Fruit fly (Drosophila melanogaster) whole organism, embryonic: ENCODE measurements around the gene Trf4-1.

Experiments
- BEAF-32 ChIP-seq: fragments of 200-800 bp; sonication (Bioruptor generic); optimal IDR thresholded peaks from 3 replicates; lab custom pipeline; 2017; ENCODE audit warnings: missing biosample characterization, missing genetic modification characterization, mild to moderate bottlenecking, moderate library complexity, missing genetic modification reagents
- CG10147 ChIP-seq: fragments of 200-800 bp; sonication (Bioruptor generic); optimal IDR thresholded peaks from 2 replicates; lab custom pipeline; 2019; ENCODE audit warnings: missing biosample characterization, mild to moderate bottlenecking, missing genetic modification characterization, moderate library complexity
- CG10431 ChIP-seq: fragments of 200-800 bp; sonication (Bioruptor generic); optimal IDR thresholded peaks from 3 replicates; lab custom pipeline; 2018; ENCODE audit warnings: missing biosample characterization, mild to moderate bottlenecking, missing genetic modification characterization
- CG10565 ChIP-seq: fragments of 200-800 bp; sonication (Bioruptor generic); optimal IDR thresholded peaks from 3 replicates; lab custom pipeline; 2016; ENCODE audit warnings: missing biosample characterization, mild to moderate bottlenecking, missing genetic modification characterization
- CG11398 ChIP-seq: fragments of 200-800 bp; sonication (Bioruptor generic); optimal IDR thresholded peaks from 2 replicates; lab custom pipeline; 2016; ENCODE audit warnings: missing biosample characterization, missing genetic modification characterization
- CG12942 ChIP-seq: fragments of 200-800 bp; sonication (Bioruptor generic); optimal IDR thresholded peaks from 3 replicates; lab custom pipeline; 2016; ENCODE audit warnings: missing biosample characterization, missing genetic modification characterization
- CG13123 ChIP-seq: fragments of 200-800 bp; sonication (Bioruptor generic); optimal IDR thresholded peaks from 2 replicates; lab custom pipeline; 2016; ENCODE audit warnings: missing biosample characterization, missing genetic modification characterization
- CG14667 ChIP-seq: fragments of 200-800 bp; sonication (Bioruptor generic); IDR thresholded peaks from 2 replicates; pipeline ENCODE4 v1.3.6; 2022; ENCODE audit warnings: missing biosample characterization, missing genetic modification characterization
- CG16779 ChIP-seq: fragments of 200-800 bp; sonication (Bioruptor generic); IDR thresholded peaks from 2 replicates; pipeline ENCODE4 v1.3.6; 2022; ENCODE audit warnings: missing biosample characterization, missing genetic modification characterization
- CG17328 ChIP-seq: fragments of 200-800 bp; sonication (Bioruptor generic); IDR thresholded peaks from 2 replicates; pipeline ENCODE4 v1.3.6; 2022; ENCODE audit warnings: missing biosample characterization, missing genetic modification characterization
- CG18476 ChIP-seq: fragments of 200-800 bp; sonication (Bioruptor generic); optimal IDR thresholded peaks from 2 replicates; lab custom pipeline; 2016; ENCODE audit warnings: missing biosample characterization, mild to moderate bottlenecking, missing genetic modification characterization
- CG31365 ChIP-seq: fragments of 200-800 bp; sonication (Bioruptor generic); optimal IDR thresholded peaks from 2 replicates; lab custom pipeline; 2018; ENCODE audit warnings: missing biosample characterization, mild to moderate bottlenecking, missing genetic modification characterization
- CG32767 ChIP-seq: fragments of 200-800 bp; sonication (Bioruptor generic); IDR thresholded peaks from 2 replicates; pipeline ENCODE4 v1.3.6; 2022; ENCODE audit warnings: missing biosample characterization, missing genetic modification characterization
- CG4707 ChIP-seq: fragments of 200-800 bp; sonication (Bioruptor generic); optimal IDR thresholded peaks from 2 replicates; lab custom pipeline; 2018; ENCODE audit warnings: missing biosample characterization, mild to moderate bottlenecking, missing genetic modification characterization, moderate library complexity
- CG4820 ChIP-seq: fragments of 200-800 bp; sonication (Bioruptor generic); optimal IDR thresholded peaks from 3 replicates; lab custom pipeline; 2016; ENCODE audit warnings: missing biosample characterization, missing genetic modification characterization
- CG6689 ChIP-seq: fragments of 200-800 bp; sonication (Bioruptor generic); IDR thresholded peaks from 2 replicates; pipeline ENCODE4 v1.3.6; 2022; ENCODE audit warnings: missing biosample characterization, missing genetic modification characterization
- CG7271 ChIP-seq: fragments of 200-800 bp; sonication (Bioruptor generic); optimal IDR thresholded peaks from 2 replicates; lab custom pipeline; 2018; ENCODE audit warnings: missing biosample characterization, mild to moderate bottlenecking, missing genetic modification characterization, moderate library complexity
- CG7372 ChIP-seq: fragments of 200-800 bp; sonication (Bioruptor generic); IDR thresholded peaks from 2 replicates; pipeline ENCODE4 v1.3.6; 2022; ENCODE audit warnings: missing biosample characterization, missing genetic modification characterization
- CG9437 ChIP-seq: fragments of 200-800 bp; sonication (Bioruptor generic); optimal IDR thresholded peaks from 2 replicates; lab custom pipeline; 2018; ENCODE audit warnings: missing biosample characterization, mild to moderate bottlenecking, missing genetic modification characterization
- CG9817 ChIP-seq: fragments of 200-800 bp; sonication (Bioruptor generic); optimal IDR thresholded peaks from 2 replicates; lab custom pipeline; 2018; ENCODE audit warnings: missing biosample characterization, mild to moderate bottlenecking, missing genetic modification characterization, moderate library complexity
- CTCF ChIP-seq: fragments of 200-800 bp; sonication (Bioruptor generic); optimal IDR thresholded peaks from 2 replicates; lab custom pipeline; 2017; ENCODE audit warnings: missing biosample characterization, mild to moderate bottlenecking, missing genetic modification characterization, moderate library complexity
- D19A ChIP-seq: fragments of 200-800 bp; optimal IDR thresholded peaks from 3 replicates; lab custom pipeline; 2019; ENCODE audit warnings: missing biosample characterization, mild to moderate bottlenecking, missing genetic modification characterization, moderate library complexity
- Fer3 ChIP-seq: fragments of 200-800 bp; sonication (Bioruptor generic); optimal IDR thresholded peaks from 2 replicates; lab custom pipeline; 2018; ENCODE audit warnings: missing biosample characterization, mild to moderate bottlenecking, missing genetic modification characterization, moderate library complexity
- HLH3B ChIP-seq: fragments of 200-800 bp; sonication (Bioruptor generic); IDR thresholded peaks from 2 replicates; pipeline ENCODE4 v1.3.6; 2022; ENCODE audit warnings: missing biosample characterization, missing genetic modification characterization
- HmgZ ChIP-seq: fragments of 200-800 bp; sonication (Bioruptor generic); optimal IDR thresholded peaks from 2 replicates; lab custom pipeline; 2018; ENCODE audit warnings: missing biosample characterization, mild to moderate bottlenecking, missing genetic modification characterization
- Kr ChIP-seq: fragments of 200-800 bp; sonication (Bioruptor generic); optimal IDR thresholded peaks from 2 replicates; lab custom pipeline; 2017; ENCODE audit warnings: missing biosample characterization, mild to moderate bottlenecking, missing genetic modification characterization
- Lim3 ChIP-seq: fragments of 200-800 bp; sonication (Bioruptor generic); IDR thresholded peaks from 2 replicates; pipeline ENCODE4 v1.3.6; 2022; ENCODE audit warnings: missing biosample characterization, missing genetic modification characterization
- MBD-R2 ChIP-seq: fragments of 200-800 bp; sonication (Bioruptor generic); IDR thresholded peaks from 2 replicates; pipeline ENCODE4 v1.3.6; 2022; ENCODE audit warnings: missing biosample characterization, missing genetic modification characterization
- MESR4 ChIP-seq: fragments of 200-800 bp; sonication (Bioruptor generic); optimal IDR thresholded peaks from 2 replicates; lab custom pipeline; 2018; ENCODE audit warnings: missing biosample characterization, mild to moderate bottlenecking, missing genetic modification characterization, moderate library complexity
- Max ChIP-seq: fragments of 200-800 bp; sonication (Bioruptor generic); optimal IDR thresholded peaks from 2 replicates; lab custom pipeline; 2016; ENCODE audit warnings: missing biosample characterization, mild to moderate bottlenecking, missing genetic modification characterization
- NK7.1 ChIP-seq: fragments of 200-800 bp; sonication (Bioruptor generic); optimal IDR thresholded peaks from 3 replicates; lab custom pipeline; 2016; ENCODE audit warnings: missing biosample characterization, missing genetic modification characterization
- Neu2 ChIP-seq: fragments of 200-800 bp; sonication (Bioruptor generic); optimal IDR thresholded peaks from 3 replicates; lab custom pipeline; 2016; ENCODE audit warnings: missing biosample characterization, missing genetic modification characterization, borderline replicate concordance
- Ravus ChIP-seq: fragments of 200-800 bp; sonication (Bioruptor generic); IDR thresholded peaks from 2 replicates; pipeline ENCODE4 v1.3.6; 2022; ENCODE audit warnings: missing biosample characterization, missing genetic modification characterization
- Sox102F ChIP-seq: fragments of 200-800 bp; sonication (Bioruptor generic); optimal IDR thresholded peaks from 2 replicates; lab custom pipeline; 2018; ENCODE audit warnings: missing biosample characterization, mild to moderate bottlenecking, missing genetic modification characterization, moderate library complexity
- Sry-β ChIP-seq: fragments of 200-800 bp; sonication (Bioruptor generic); optimal IDR thresholded peaks from 2 replicates; lab custom pipeline; 2018; ENCODE audit warnings: missing biosample characterization, mild to moderate bottlenecking, missing genetic modification characterization, moderate library complexity
- Sry-δ ChIP-seq: fragments of 200-800 bp; sonication (Bioruptor generic); optimal IDR thresholded peaks from 2 replicates; lab custom pipeline; 2016; ENCODE audit warnings: missing biosample characterization, missing genetic modification characterization
- aop ChIP-seq: fragments of 200-800 bp; sonication (Bioruptor generic); IDR thresholded peaks from 2 replicates; pipeline ENCODE4 v1.3.6; 2022; ENCODE audit warnings: missing biosample characterization, missing genetic modification characterization
- ase ChIP-seq: fragments of 200-800 bp; sonication (Bioruptor generic); IDR thresholded peaks from 3 replicates; pipeline ENCODE4 v1.3.6; 2022; ENCODE audit warnings: missing biosample characterization, missing genetic modification characterization
- bowl ChIP-seq: fragments of 200-800 bp; sonication (Bioruptor generic); IDR thresholded peaks from 2 replicates; pipeline ENCODE4 v1.3.6; 2022; ENCODE audit warnings: missing biosample characterization, missing genetic modification characterization
- cato ChIP-seq: fragments of 200-800 bp; sonication (Bioruptor generic); optimal IDR thresholded peaks from 2 replicates; lab custom pipeline; 2016; ENCODE audit warnings: missing biosample characterization, missing genetic modification characterization, borderline replicate concordance
- cg ChIP-seq: fragments of 200-800 bp; sonication (Bioruptor generic); optimal IDR thresholded peaks from 3 replicates; lab custom pipeline; 2019; ENCODE audit warnings: missing biosample characterization, mild to moderate bottlenecking, missing genetic modification characterization, moderate library complexity
- croc ChIP-seq: fragments of 200-800 bp; sonication (Bioruptor generic); conservative IDR thresholded peaks from 3 replicates; pipeline ENCODE4 v1.3.6; 2022; ENCODE audit warnings: missing biosample characterization, missing genetic modification characterization
- cwo ChIP-seq: fragments of 200-800 bp; sonication (Bioruptor generic); optimal IDR thresholded peaks from 3 replicates; lab custom pipeline; 2017; ENCODE audit warnings: missing biosample characterization, missing genetic modification characterization, mild to moderate bottlenecking, moderate library complexity, missing genetic modification reagents
- dysf ChIP-seq: fragments of 200-800 bp; sonication (Bioruptor generic); IDR thresholded peaks from 3 replicates; pipeline ENCODE4 v1.3.6; 2022; ENCODE audit warnings: missing biosample characterization, missing genetic modification characterization
- fd64A ChIP-seq: fragments of 200-800 bp; sonication (Bioruptor generic); optimal IDR thresholded peaks from 3 replicates; lab custom pipeline; 2018; ENCODE audit warnings: missing biosample characterization, mild to moderate bottlenecking, missing genetic modification characterization
- gt ChIP-seq: fragments of 200-800 bp; sonication (Bioruptor generic); IDR thresholded peaks from 2 replicates; pipeline ENCODE4 v1.3.6; 2022; ENCODE audit warnings: missing biosample characterization, missing genetic modification characterization
- jumu ChIP-seq: fragments of 200-800 bp; sonication (Bioruptor generic); optimal IDR thresholded peaks from 3 replicates; lab custom pipeline; 2016; ENCODE audit warnings: missing biosample characterization, missing genetic modification characterization
- nerfin-2 ChIP-seq: fragments of 200-800 bp; sonication (Bioruptor generic); IDR thresholded peaks from 2 replicates; pipeline ENCODE4 v1.3.6; 2022; ENCODE audit warnings: missing biosample characterization, missing genetic modification characterization; ENCODE audit not compliant: partially characterized antibody
- org-1 ChIP-seq: fragments of 200-800 bp; sonication (Bioruptor generic); optimal IDR thresholded peaks from 2 replicates; lab custom pipeline; 2017; ENCODE audit warnings: missing biosample characterization, missing genetic modification characterization
- seq ChIP-seq: fragments of 200-800 bp; sonication (Bioruptor generic); IDR thresholded peaks from 2 replicates; pipeline ENCODE4 v1.3.6; 2022; ENCODE audit warnings: missing biosample characterization, missing genetic modification characterization
- vfl ChIP-seq: fragments of 200-800 bp; sonication (Bioruptor generic); optimal IDR thresholded peaks from 2 replicates; lab custom pipeline; 2016; ENCODE audit warnings: missing biosample characterization, missing genetic modification characterization
- zen ChIP-seq: fragments of 200-800 bp; sonication (Bioruptor generic); optimal IDR thresholded peaks from 3 replicates; lab custom pipeline; 2018; ENCODE audit warnings: missing biosample characterization, mild to moderate bottlenecking, missing genetic modification characterization, moderate library complexity

The Trf4-1 gene

DNA sequence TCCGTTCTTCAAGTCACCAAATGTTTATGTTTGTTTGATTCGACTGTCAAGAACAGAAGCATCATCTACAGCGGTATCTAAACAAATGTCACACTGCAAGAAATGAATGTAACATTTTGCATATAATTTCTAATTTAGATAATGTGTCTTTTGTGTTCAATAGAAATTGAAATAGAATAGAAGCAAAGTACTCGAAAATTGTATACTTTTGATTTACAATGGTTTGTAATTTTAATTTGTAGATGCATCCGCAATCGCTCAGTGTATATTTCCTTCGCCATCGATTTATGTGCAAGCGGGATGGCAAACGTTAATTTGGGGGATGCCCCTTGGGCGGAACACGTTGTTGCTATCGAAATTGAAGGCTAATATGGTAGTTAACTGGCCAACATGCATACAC is 21.9 kb upstream of the Trf4-1 start (continued):
- TF ChIP-seq HmgZ (peak; percentile 18), CTCF (GFP tag; lab: Kevin White, UChicago) (no peak), HLH3B (GFP tag; lab: Robert Waterston, UW) (peak; percentile 74), CG32767 (GFP tag; lab: Robert Waterston, UW) (peak; percentile 46; the same call in 1 of the 2 replicates), CG13123 (GFP tag; lab: Kevin White, UChicago) (no peak), Sox102F (GFP tag; lab: Kevin White, UChicago) (peak; percentile 74), CG9437 (peak; percentile 43), nerfin-2 (GFP tag; lab: Robert Waterston, UW) (no peak), dysf (peak; percentile 69; the same call in 2 of the 3 replicates), CG7372 (GFP tag; lab: Robert Waterston, UW) (no peak), CG10431 (GFP tag; lab: Kevin White, UChicago) (no peak), fd64A (GFP tag; lab: Kevin White, UChicago) (peak; percentile 1), cato (GFP tag; lab: Kevin White, UChicago) (peak; percentile 24), CG4707 (GFP tag; lab: Kevin White, UChicago) (peak; percentile 66), ase (GFP tag; lab: Robert Waterston, UW) (0 out of 3 replicates have a peak, but pooled peaks have one; percentile 38), cwo (peak; percentile 42), seq (GFP tag; lab: Robert Waterston, UW) (peak; percentile 59), Sry-δ (GFP tag; lab: Kevin White, UChicago) (no peak), NK7.1 (GFP tag; lab: Kevin White, UChicago) (peak; percentile 7), CG18476 (GFP tag; lab: Kevin White, UChicago) (peak; percentile 30), cg (GFP tag; lab: Kevin White, UChicago) (no peak), Sry-β (GFP tag; lab: Kevin White, UChicago) (no peak), gt (GFP tag; lab: Robert Waterston, UW) (no peak), vfl (no peak), CG4820 (GFP tag; lab: Kevin White, UChicago) (peak; percentile 63), CG31365 (no peak), croc (GFP tag; lab: Robert Waterston, UW) (no peak; the same call in 2 of the 3 replicates), CG17328 (GFP tag; lab: Robert Waterston, UW) (peak; percentile 71), CG12942 (GFP tag; lab: Kevin White, UChicago) (peak; percentile 17), MBD-R2 (GFP tag; lab: Robert Waterston, UW) (peak; percentile 32; the same call in 1 of the 2 replicates), aop (no peak), Fer3 (peak; percentile 61), org-1 (GFP tag; lab: Kevin White, UChicago) (peak; percentile 59), zen (tag; lab: Kevin White, UChicago) (peak; percentile 26), CG14667 (GFP tag; lab: Robert Waterston, UW) (no peak), CG10565 (GFP tag; lab: Kevin White, UChicago) (no peak), BEAF-32 (no peak), bowl (no peak), CG11398 (GFP tag; lab: Kevin White, UChicago) (peak; percentile 20), Lim3 (GFP tag; lab: Robert Waterston, UW) (no peak), CG10147 (peak; percentile 51), CG6689 (GFP tag; lab: Robert Waterston, UW) (peak; percentile 64), Ravus (GFP tag; lab: Robert Waterston, UW) (peak; percentile 39), CG16779 (GFP tag; lab: Robert Waterston, UW) (no peak), D19A (tag; lab: Kevin White, UChicago) (peak; percentile 54), Max (no peak), Neu2 (GFP tag; lab: Kevin White, UChicago) (no peak), jumu (GFP tag; lab: Kevin White, UChicago) (peak; percentile 50), MESR4 (GFP tag; lab: Kevin White, UChicago) (no peak), Kr (GFP tag; lab: Kevin White, UChicago) (no peak), CG9817 (tag; lab: Kevin White, UChicago) (peak; percentile 42), CG7271 (tag; lab: Kevin White, UChicago) (no peak)
